Worm (Caenorhabditis elegans): ENCODE results near the gene F53C11.5.

ce11 chrV:13768388-13768787 lies 19.0 kb upstream of the F53C11.5 start, which contains the start of gene F20G2.3:
- TF ChIP-seq nhr-77 (tag; optimal IDR thresholded peaks at IDR 0.05) (no peak), ceh-62 (tag; optimal IDR thresholded peaks at IDR 0.05) (no peak), unc-62 (GFP tag; optimal IDR thresholded peaks at IDR 0.05 in 1 of 2) (no peak), unc-62 (tag; optimal IDR thresholded peaks at IDR 0.05) (no peak), F49E8.2 (tag; optimal IDR thresholded peaks at IDR 0.05; ENCODE audit: borderline replicate concordance) (no peak), nhr-237 (tag; optimal IDR thresholded peaks at IDR 0.05) (no peak), fos-1 (tag; optimal IDR thresholded peaks at IDR 0.05) (no peak), nhr-11 (tag; optimal IDR thresholded peaks at IDR 0.05) (no peak), lin-13 (GFP tag; optimal IDR thresholded peaks at IDR 0.05) (no peak), ceh-82 (tag; optimal IDR thresholded peaks at IDR 0.05) (no peak), dmd-6 (GFP tag; IDR thresholded peaks at IDR 0.05) (no peak), zag-1 (tag; optimal IDR thresholded peaks at IDR 0.05) (no peak), rbr-2 (tag; optimal IDR thresholded peaks at IDR 0.05) (no peak), ces-1 (GFP tag; optimal IDR thresholded peaks at IDR 0.05) (no peak)
